Worm (Caenorhabditis elegans) whole organism, L4 larva: ENCODE results near the gene plc-4.

Experiments used
- F49E8.2 ChIP-seq: sonication (generic microtip); optimal IDR thresholded peaks from 2 replicates; lab custom pipeline; 2016; ENCODE audit warnings: missing compliant biosample characterization, mild to moderate bottlenecking, missing genetic modification characterization, borderline replicate concordance
- dve-1 ChIP-seq: sonication (generic microtip); optimal IDR thresholded peaks from 2 replicates; lab custom pipeline; 2017; ENCODE audit warnings: antibody characterized with exemption, mild to moderate bottlenecking, missing genetic modification characterization, missing compliant biosample characterization; ENCODE audit not compliant: insufficient read depth
- jun-1 ChIP-seq: fragments of 150-350 bp; optimal IDR thresholded peaks from 2 replicates; lab custom pipeline; 2014; ENCODE audit warnings: missing biosample characterization, missing genetic modification reagents, missing genetic modification characterization
- lin-13 ChIP-seq: fragments of 150-350 bp; optimal IDR thresholded peaks from 2 replicates; lab custom pipeline; 2014; ENCODE audit warnings: missing biosample characterization, missing genetic modification reagents, missing genetic modification characterization
- madf-5 ChIP-seq, 2 experiments: fragments of 200-800 bp; sonication (Bioruptor generic); IDR thresholded peaks; 2 replicates each; pipeline ENCODE4 v1.3.6; 2022; ENCODE audit warnings: missing compliant biosample characterization in 2 of 2, missing genetic modification characterization in 2 of 2
- nhr-77 ChIP-seq: fragments of 150-350 bp; optimal IDR thresholded peaks from 2 replicates; lab custom pipeline; 2014; ENCODE audit warnings: missing biosample characterization, missing genetic modification characterization
- saeg-2 ChIP-seq: fragments of 200-800 bp; sonication (Bioruptor generic); IDR thresholded peaks from 2 replicates; pipeline ENCODE4 v1.3.6; 2022; ENCODE audit warnings: missing genetic modification reagents, missing genetic modification characterization, missing compliant biosample characterization
- tra-1 ChIP-seq: fragments of 200-800 bp; sonication (Bioruptor generic); IDR thresholded peaks from 2 replicates; pipeline ENCODE4 v1.3.6; 2022; ENCODE audit warnings: missing genetic modification reagents, missing genetic modification characterization, missing compliant biosample characterization
- unc-39 ChIP-seq: sonication (generic microtip); optimal IDR thresholded peaks from 2 replicates; lab custom pipeline; 2017; ENCODE audit warnings: missing biosample characterization, missing genetic modification characterization
- unc-62 ChIP-seq, 3 experiments: fragments of 150-350 bp in 1 of 3; sonication (generic microtip); optimal IDR thresholded peaks in 2 of 3; peaks in 1 of 3; 1 replicate in 1 of 3; 2 replicates in 2 of 3; lab custom pipeline; 2014 to 2017; ENCODE audit warnings: missing biosample characterization in 3 of 3, missing genetic modification characterization in 3 of 3, missing genetic modification reagents in 3 of 3, missing genotype in 1 of 3

DNA sequence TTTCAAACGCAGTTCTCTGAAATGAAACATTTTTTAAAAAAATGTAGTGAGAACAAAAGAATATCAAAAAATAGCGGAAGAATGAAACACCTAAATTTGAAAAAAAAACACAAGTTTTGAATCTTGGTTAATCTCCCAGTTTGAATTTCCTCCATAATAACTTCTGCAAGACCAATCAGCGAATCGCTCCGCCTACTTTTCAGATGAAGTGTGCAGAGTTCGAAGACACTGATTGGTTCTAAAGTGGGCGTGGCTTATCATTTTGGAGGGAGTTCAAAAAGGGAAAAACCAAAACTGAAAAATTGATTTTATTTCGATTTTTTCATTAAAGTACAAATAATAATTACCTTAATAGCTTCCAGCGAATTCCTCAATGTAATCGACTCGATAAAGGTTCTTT, 1.6 kb downstream of the plc-4 start:
- TF ChIP-seq jun-1 (tag; lab: Kevin White, UChicago): no peak
- TF ChIP-seq madf-5 (GFP tag; IDR thresholded peaks at IDR 0.05; lab: Robert Waterston, UW): no peak
- TF ChIP-seq saeg-2 (GFP tag; lab: Robert Waterston, UW): no peak
- TF ChIP-seq lin-13: no peak
- no peak for TF ChIP-seq dve-1 (tag; lab: Kevin White, UChicago)
- TF ChIP-seq unc-39 (tag; lab: Kevin White, UChicago): no peak
- TF ChIP-seq tra-1 (GFP tag; lab: Robert Waterston, UW): no peak
- no peak for TF ChIP-seq unc-62 (GFP tag; optimal IDR thresholded peaks at IDR 0.05 in 1 of 2; lab: Kevin White, UChicago)
- no peak for TF ChIP-seq unc-62 (tag; optimal IDR thresholded peaks at IDR 0.05; lab: Kevin White, UChicago)
- no peak for TF ChIP-seq nhr-77 (tag; lab: Kevin White, UChicago)
- no peak for TF ChIP-seq F49E8.2 (tag; lab: Kevin White, UChicago)
